Fruit fly (Drosophila melanogaster) whole organism, adult: ENCODE measurements around the gene cbt.
A peak's percentile ranks its signal among the peaks of the same experiment; 100 is the strongest.

Experiments used
- CG11617 ChIP-seq: fragments of 200-800 bp; sonication (Bioruptor generic); optimal IDR thresholded peaks from 2 replicates; lab custom pipeline; 2017; ENCODE audit warnings: mild to moderate bottlenecking, missing biosample characterization, missing genetic modification reagents, missing genetic modification characterization
- CG12768 ChIP-seq: fragments of 200-800 bp; sonication (Bioruptor generic); optimal IDR thresholded peaks from 2 replicates; lab custom pipeline; 2017; ENCODE audit warnings: missing biosample characterization, missing genetic modification characterization, mild to moderate bottlenecking, moderate library complexity, missing genetic modification reagents
- CG14711 ChIP-seq: fragments of 200-800 bp; sonication (Bioruptor generic); optimal IDR thresholded peaks from 2 replicates; lab custom pipeline; 2018; ENCODE audit warnings: missing biosample characterization, mild to moderate bottlenecking, missing genetic modification characterization, moderate library complexity
- CG1620 ChIP-seq: fragments of 200-800 bp; sonication (Bioruptor generic); optimal IDR thresholded peaks from 2 replicates; lab custom pipeline; 2016; ENCODE audit warnings: missing biosample characterization, missing genetic modification characterization
- CG33017 ChIP-seq: fragments of 200-800 bp; sonication (Bioruptor generic); optimal IDR thresholded peaks from 2 replicates; lab custom pipeline; 2018; ENCODE audit warnings: missing biosample characterization, mild to moderate bottlenecking, missing genetic modification characterization, moderate library complexity
- CG5204 ChIP-seq: fragments of 200-800 bp; sonication (Bioruptor generic); optimal IDR thresholded peaks from 2 replicates; lab custom pipeline; 2016; ENCODE audit warnings: missing biosample characterization, missing genetic modification characterization
- CG7045 ChIP-seq: fragments of 200-800 bp; sonication (Bioruptor generic); optimal IDR thresholded peaks from 2 replicates; lab custom pipeline; 2017; ENCODE audit warnings: missing biosample characterization, mild to moderate bottlenecking, missing genetic modification characterization
- CG7101 ChIP-seq: fragments of 200-800 bp; sonication (Bioruptor generic); optimal IDR thresholded peaks from 2 replicates; lab custom pipeline; 2018; ENCODE audit warnings: missing biosample characterization, mild to moderate bottlenecking, missing genetic modification characterization, moderate library complexity
- Clk ChIP-seq: fragments of 200-800 bp; sonication (Bioruptor generic); optimal IDR thresholded peaks from 2 replicates; lab custom pipeline; 2017; ENCODE audit warnings: missing biosample characterization, missing genetic modification characterization
- Crg-1 ChIP-seq: fragments of 200-800 bp; sonication (Bioruptor generic); optimal IDR thresholded peaks from 2 replicates; lab custom pipeline; 2016; ENCODE audit warnings: missing biosample characterization, missing genetic modification characterization
- Hr96 ChIP-seq: fragments of 200-800 bp; sonication (Bioruptor generic); optimal IDR thresholded peaks from 2 replicates; lab custom pipeline; 2016; ENCODE audit warnings: missing biosample characterization, missing genetic modification characterization
- Mnt ChIP-seq: fragments of 200-800 bp; sonication (Bioruptor generic); optimal IDR thresholded peaks from 2 replicates; lab custom pipeline; 2016; ENCODE audit warnings: missing biosample characterization, mild to moderate bottlenecking, missing genetic modification characterization
- bab1 ChIP-seq: fragments of 200-800 bp; sonication (Bioruptor generic); optimal IDR thresholded peaks from 3 replicates; lab custom pipeline; 2019; ENCODE audit warnings: missing biosample characterization, mild to moderate bottlenecking, missing genetic modification characterization, moderate library complexity
- cic ChIP-seq: fragments of 200-800 bp; sonication (Bioruptor generic); optimal IDR thresholded peaks from 2 replicates; lab custom pipeline; 2017; ENCODE audit warnings: missing biosample characterization, mild to moderate bottlenecking, missing genetic modification characterization, moderate library complexity
- cnc ChIP-seq, 2 experiments: fragments of >200 bp; optimal IDR thresholded peaks; 2 replicates each; lab custom pipeline; 2017
- kay ChIP-seq: fragments of 200-800 bp; sonication (Bioruptor generic); peaks from one replicate; lab custom pipeline; 2016; ENCODE audit warnings: missing biosample characterization, missing genetic modification characterization, borderline replicate concordance
- ovo ChIP-seq: fragments of 200-800 bp; sonication (Bioruptor generic); optimal IDR thresholded peaks from 2 replicates; lab custom pipeline; 2016; ENCODE audit warnings: missing biosample characterization, missing genetic modification characterization
- pad ChIP-seq: fragments of 200-800 bp; sonication (Bioruptor generic); optimal IDR thresholded peaks from 3 replicates; lab custom pipeline; 2017; ENCODE audit warnings: missing biosample characterization, missing genetic modification characterization, mild to moderate bottlenecking, moderate library complexity, missing genetic modification reagents
- tj ChIP-seq: fragments of 200-800 bp; sonication (Bioruptor generic); optimal IDR thresholded peaks from 3 replicates; lab custom pipeline; 2017; ENCODE audit warnings: missing biosample characterization, mild to moderate bottlenecking, missing genetic modification characterization, moderate library complexity
- toe ChIP-seq: fragments of 200-800 bp; sonication (Bioruptor generic); optimal IDR thresholded peaks from 2 replicates; lab custom pipeline; 2016; ENCODE audit warnings: missing biosample characterization, missing genetic modification characterization

The cbt gene

dm6 chr2L:524515-524920, 45.0 kb upstream of the cbt start:
- TF ChIP-seq tj (peak; percentile 70), ovo (GFP tag; lab: Kevin White, UChicago) (no peak)

dm6 chr2L:523165-523835, 43.8 kb upstream of the cbt start:
- TF ChIP-seq CG5204 (GFP tag; lab: Kevin White, UChicago) (no peak), bab1 (GFP tag; lab: Kevin White, UChicago) (peak; percentile 28), Hr96 (GFP tag; lab: Kevin White, UChicago) (peak; percentile 13), cic (GFP tag; lab: Kevin White, UChicago) (peak; percentile 3), tj (peak; percentile 21)

- TF ChIP-seq CG5204 (GFP tag; lab: Kevin White, UChicago) (no peak), kay (GFP tag; lab: Kevin White, UChicago) (no peak), CG7045 (GFP tag; lab: Kevin White, UChicago) (no peak), tj (no peak), bab1 (GFP tag; lab: Kevin White, UChicago) (no peak), Mnt (GFP tag; lab: Kevin White, UChicago) (no peak), Clk (GFP tag; lab: Kevin White, UChicago) (no peak), Crg-1 (GFP tag; lab: Kevin White, UChicago) (no peak)
Observed at dm6 chr2L:522752-523151, 43.3 kb upstream of the cbt start.

dm6 chr2L:521940-522632, 42.6 kb upstream of the cbt start:
- TF ChIP-seq CG7101 (tag; lab: Kevin White, UChicago): no peak
- no peak for TF ChIP-seq cnc (optimal IDR thresholded peaks at IDR 0.05; lab: Kevin White, UChicago)
- TF ChIP-seq Crg-1 (GFP tag; lab: Kevin White, UChicago): no peak
- TF ChIP-seq toe (GFP tag; lab: Kevin White, UChicago): no peak
- no peak for TF ChIP-seq Clk (GFP tag; lab: Kevin White, UChicago)
- TF ChIP-seq CG7045 (GFP tag; lab: Kevin White, UChicago): no peak
- no peak for TF ChIP-seq bab1 (GFP tag; lab: Kevin White, UChicago)
- TF ChIP-seq Mnt (GFP tag; lab: Kevin White, UChicago): no peak
- no peak for TF ChIP-seq ovo (GFP tag; lab: Kevin White, UChicago)

- TF ChIP-seq tj (peak; percentile 55), CG7101 (tag; lab: Kevin White, UChicago) (no peak), cic (GFP tag; lab: Kevin White, UChicago) (no peak)
Observed at dm6 chr2L:521001-521827, 41.7 kb upstream of the cbt start.

- TF ChIP-seq pad (GFP tag; lab: Kevin White, UChicago) (no peak), bab1 (GFP tag; lab: Kevin White, UChicago) (peak; percentile 41), CG12768 (no peak), tj (no peak), CG14711 (tag; lab: Kevin White, UChicago) (no peak), CG5204 (GFP tag; lab: Kevin White, UChicago) (no peak), kay (GFP tag; lab: Kevin White, UChicago) (no peak), Crg-1 (GFP tag; lab: Kevin White, UChicago) (no peak), CG1620 (GFP tag; lab: Kevin White, UChicago) (no peak), CG7045 (GFP tag; lab: Kevin White, UChicago) (no peak), CG7101 (tag; lab: Kevin White, UChicago) (peak; percentile 39), CG11617 (GFP tag; lab: Kevin White, UChicago) (no peak), Hr96 (GFP tag; lab: Kevin White, UChicago) (no peak), toe (GFP tag; lab: Kevin White, UChicago) (no peak), CG33017 (no peak)
Observed at dm6 chr2L:520331-521000, 41.0 kb upstream of the cbt start.
